Fruit fly (Drosophila melanogaster) whole organism, embryonic: ENCODE results near the gene CG42811.

Source experiments
- Awh ChIP-seq: fragments of 200-800 bp; sonication (Bioruptor generic); IDR thresholded peaks from 2 replicates; pipeline ENCODE4, ENCODE4 v1.3.6; 2022; ENCODE audit warnings: missing biosample characterization, missing genetic modification characterization
- Bdp1 ChIP-seq: fragments of 200-800 bp; sonication (Bioruptor generic); optimal IDR thresholded peaks from 3 replicates; lab custom pipeline; 2016; ENCODE audit warnings: missing biosample characterization, missing genetic modification characterization
- CG10321 ChIP-seq: fragments of 200-800 bp; sonication (Bioruptor generic); IDR thresholded peaks from 2 replicates; pipeline ENCODE4 v1.3.6; 2022; ENCODE audit warnings: missing biosample characterization, missing genetic modification characterization
- CG12769 ChIP-seq: fragments of 200-800 bp; sonication (Bioruptor generic); optimal IDR thresholded peaks from 2 replicates; lab custom pipeline; 2019; ENCODE audit warnings: missing biosample characterization, mild to moderate bottlenecking, missing genetic modification characterization, moderate library complexity
- CG14710 ChIP-seq: fragments of 200-800 bp; sonication (Bioruptor generic); optimal IDR thresholded peaks from 3 replicates; lab custom pipeline; 2019; ENCODE audit warnings: missing biosample characterization, mild to moderate bottlenecking, missing genetic modification characterization, moderate library complexity
- CG15269 ChIP-seq: fragments of 200-800 bp; sonication (Bioruptor generic); optimal IDR thresholded peaks from 2 replicates; lab custom pipeline; 2018; ENCODE audit warnings: missing biosample characterization, mild to moderate bottlenecking, missing genetic modification characterization, moderate library complexity
- CG15514 ChIP-seq: fragments of 200-800 bp; sonication (Bioruptor generic); optimal IDR thresholded peaks from 3 replicates; lab custom pipeline; 2017; ENCODE audit warnings: missing biosample characterization, missing genetic modification characterization, mild to moderate bottlenecking, moderate library complexity, missing genetic modification reagents
- CG18011 ChIP-seq: fragments of 200-800 bp; sonication (Bioruptor generic); optimal IDR thresholded peaks from 2 replicates; lab custom pipeline; 2017; ENCODE audit warnings: missing biosample characterization, missing genetic modification characterization, mild to moderate bottlenecking, moderate library complexity, missing genotype
- CG18599 ChIP-seq: fragments of 200-800 bp; sonication (Bioruptor generic); optimal IDR thresholded peaks from 3 replicates; lab custom pipeline; 2017; ENCODE audit warnings: missing biosample characterization, missing genetic modification characterization, mild to moderate bottlenecking, moderate library complexity, missing genetic modification reagents
- CG2116 ChIP-seq: fragments of 200-800 bp; sonication (Bioruptor generic); optimal IDR thresholded peaks from 3 replicates; lab custom pipeline; 2018; ENCODE audit warnings: missing biosample characterization, mild to moderate bottlenecking, missing genetic modification characterization
- CG42726 ChIP-seq: fragments of 200-800 bp; sonication (Bioruptor generic); IDR thresholded peaks from 2 replicates; pipeline ENCODE4 v1.3.6; 2022; ENCODE audit warnings: missing biosample characterization, missing genetic modification characterization; ENCODE audit not compliant: partially characterized antibody
- CG4328 ChIP-seq: fragments of 200-800 bp; sonication (Bioruptor generic); optimal IDR thresholded peaks from 3 replicates; lab custom pipeline; 2017; ENCODE audit warnings: missing biosample characterization, missing genetic modification reagents, missing genetic modification characterization
- CG4854 ChIP-seq: fragments of 200-800 bp; sonication (Bioruptor generic); optimal IDR thresholded peaks from 2 replicates; lab custom pipeline; 2016; ENCODE audit warnings: missing biosample characterization, missing genetic modification characterization, inconsistent platforms
- CG7556 ChIP-seq: fragments of 200-800 bp; sonication (Bioruptor generic); optimal IDR thresholded peaks from 2 replicates; lab custom pipeline; 2017; ENCODE audit warnings: missing biosample characterization, mild to moderate bottlenecking, missing genetic modification characterization
- CTCF ChIP-seq: fragments of 200-800 bp; sonication (Bioruptor generic); optimal IDR thresholded peaks from 2 replicates; lab custom pipeline; 2017; ENCODE audit warnings: missing biosample characterization, mild to moderate bottlenecking, missing genetic modification characterization, moderate library complexity
- Doc3 ChIP-seq: fragments of 200-800 bp; sonication (Bioruptor generic); IDR thresholded peaks from 3 replicates; pipeline ENCODE4 v1.3.6; 2022; ENCODE audit warnings: missing biosample characterization, missing genetic modification characterization; ENCODE audit not compliant: partially characterized antibody
- Gsc ChIP-seq: fragments of 200-800 bp; sonication (Bioruptor generic); IDR thresholded peaks from 2 replicates; pipeline ENCODE4 v1.3.6; 2022; ENCODE audit warnings: missing biosample characterization, missing genetic modification characterization
- HLHmδ ChIP-seq: fragments of 200-800 bp; sonication (Bioruptor generic); optimal IDR thresholded peaks from 2 replicates; lab custom pipeline; 2018; ENCODE audit warnings: missing biosample characterization, mild to moderate bottlenecking, missing genetic modification characterization, moderate library complexity
- Hr51 ChIP-seq, 2 experiments: fragments of 200-800 bp; sonication (Bioruptor generic); optimal IDR thresholded peaks; 2 replicates in 1 of 2; 3 replicates in 1 of 2; lab custom pipeline; 2016 to 2018; ENCODE audit warnings: missing biosample characterization in 2 of 2, missing genetic modification characterization in 2 of 2, mild to moderate bottlenecking in 1 of 2, moderate library complexity in 1 of 2
- Jarid2 ChIP-seq: fragments of 200-800 bp; sonication (Bioruptor generic); optimal IDR thresholded peaks from 3 replicates; lab custom pipeline; 2017; ENCODE audit warnings: mild to moderate bottlenecking, missing biosample characterization, missing genetic modification reagents, missing genetic modification characterization
- MBD-R2 ChIP-seq: fragments of 200-800 bp; sonication (Bioruptor generic); IDR thresholded peaks from 2 replicates; pipeline ENCODE4 v1.3.6; 2022; ENCODE audit warnings: missing biosample characterization, missing genetic modification characterization
- Max ChIP-seq: fragments of 200-800 bp; sonication (Bioruptor generic); optimal IDR thresholded peaks from 2 replicates; lab custom pipeline; 2016; ENCODE audit warnings: missing biosample characterization, mild to moderate bottlenecking, missing genetic modification characterization
- Sox100B ChIP-seq: fragments of 200-800 bp; sonication (Bioruptor generic); optimal IDR thresholded peaks from 3 replicates; lab custom pipeline; 2018; ENCODE audit warnings: missing biosample characterization, mild to moderate bottlenecking, missing genetic modification characterization
- Sox102F ChIP-seq: fragments of 200-800 bp; sonication (Bioruptor generic); optimal IDR thresholded peaks from 2 replicates; lab custom pipeline; 2018; ENCODE audit warnings: missing biosample characterization, mild to moderate bottlenecking, missing genetic modification characterization, moderate library complexity
- Sry-δ ChIP-seq: fragments of 200-800 bp; sonication (Bioruptor generic); optimal IDR thresholded peaks from 2 replicates; lab custom pipeline; 2016; ENCODE audit warnings: missing biosample characterization, missing genetic modification characterization
- az2 ChIP-seq: fragments of 200-800 bp; sonication (Bioruptor generic); optimal IDR thresholded peaks from 3 replicates; lab custom pipeline; 2016; ENCODE audit warnings: missing biosample characterization, missing genetic modification characterization
- bcd ChIP-seq: fragments of 200-800 bp; sonication (Bioruptor generic); optimal IDR thresholded peaks from 2 replicates; lab custom pipeline; 2017; ENCODE audit warnings: missing biosample characterization, mild to moderate bottlenecking, missing genetic modification characterization
- btn ChIP-seq: fragments of 200-800 bp; sonication (Bioruptor generic); optimal IDR thresholded peaks from 2 replicates; lab custom pipeline; 2016; ENCODE audit warnings: missing biosample characterization, missing genetic modification characterization
- cg ChIP-seq: fragments of 200-800 bp; sonication (Bioruptor generic); optimal IDR thresholded peaks from 3 replicates; lab custom pipeline; 2019; ENCODE audit warnings: missing biosample characterization, mild to moderate bottlenecking, missing genetic modification characterization, moderate library complexity
- chinmo ChIP-seq: fragments of 200-800 bp; sonication (Bioruptor generic); IDR thresholded peaks from 4 replicates; pipeline ENCODE4 v1.3.6; 2022; ENCODE audit warnings: missing biosample characterization, missing genetic modification characterization; ENCODE audit not compliant: partially characterized antibody
- da ChIP-seq: fragments of 200-800 bp; sonication (Bioruptor generic); optimal IDR thresholded peaks from 2 replicates; lab custom pipeline; 2016; ENCODE audit warnings: missing biosample characterization, missing genetic modification characterization
- en ChIP-seq: fragments of 200-800 bp; sonication (Bioruptor generic); optimal IDR thresholded peaks from 2 replicates; lab custom pipeline; 2016; ENCODE audit warnings: missing biosample characterization, missing genetic modification characterization
- ftz-f1 ChIP-seq: fragments of 200-800 bp; sonication (Bioruptor generic); optimal IDR thresholded peaks from 2 replicates; lab custom pipeline; 2016; ENCODE audit warnings: missing biosample characterization, missing genetic modification characterization
- gfzf ChIP-seq: fragments of 200-800 bp; sonication (Bioruptor generic); optimal IDR thresholded peaks from 2 replicates; lab custom pipeline; 2016; ENCODE audit warnings: missing biosample characterization, mild to moderate bottlenecking, missing genetic modification characterization, moderate library complexity
- hb ChIP-seq: fragments of 200-800 bp; sonication (Bioruptor generic); IDR thresholded peaks from 3 replicates; pipeline ENCODE4 v1.3.6; 2022; ENCODE audit warnings: missing biosample characterization, missing genetic modification characterization; ENCODE audit not compliant: partially characterized antibody
- her ChIP-seq: fragments of 200-800 bp; sonication (Bioruptor generic); optimal IDR thresholded peaks from 2 replicates; lab custom pipeline; 2016; ENCODE audit warnings: missing biosample characterization, missing genetic modification characterization
- kah ChIP-seq: fragments of 200-800 bp; sonication (Bioruptor generic); optimal IDR thresholded peaks from 2 replicates; lab custom pipeline; 2018; ENCODE audit warnings: missing biosample characterization, mild to moderate bottlenecking, missing genetic modification characterization
- phol ChIP-seq: fragments of 200-800 bp; sonication (Bioruptor generic); optimal IDR thresholded peaks from 3 replicates; lab custom pipeline; 2018; ENCODE audit warnings: missing biosample characterization, mild to moderate bottlenecking, missing genetic modification characterization, moderate library complexity
- prd ChIP-seq, 3 experiments: fragments of >200 bp in 2 of 3; fragments of 200-800 bp in 1 of 3; sonication (Bioruptor generic) in 1 of 3; optimal IDR thresholded peaks in 2 of 3; IDR thresholded peaks in 1 of 3; 2 replicates in 2 of 3; 3 replicates in 1 of 3; pipeline versions ENCODE4 v1.3.6 to Lab custom; 2017 to 2022; ENCODE audit warnings: missing biosample characterization in 1 of 3, missing genetic modification characterization in 1 of 3
- pum ChIP-seq: fragments of 200-800 bp; sonication (Bioruptor generic); optimal IDR thresholded peaks from 2 replicates; lab custom pipeline; 2016; ENCODE audit warnings: missing biosample characterization, missing genetic modification characterization
- run ChIP-seq: fragments of 200-800 bp; sonication (Bioruptor generic); optimal IDR thresholded peaks from 3 replicates; lab custom pipeline; 2018; ENCODE audit warnings: missing biosample characterization, mild to moderate bottlenecking, missing genetic modification characterization
- sisA ChIP-seq: fragments of 200-800 bp; sonication (Bioruptor generic); IDR thresholded peaks from 2 replicates; pipeline ENCODE4 v1.3.6; 2022; ENCODE audit warnings: missing biosample characterization, missing genetic modification characterization
- slp2 ChIP-seq: fragments of 200-800 bp; sonication (Bioruptor generic); optimal IDR thresholded peaks from 2 replicates; lab custom pipeline; 2016; ENCODE audit warnings: missing biosample characterization, missing genetic modification characterization
- sqz ChIP-seq: fragments of 200-800 bp; sonication (Bioruptor generic); optimal IDR thresholded peaks from 3 replicates; lab custom pipeline; 2018; ENCODE audit warnings: missing biosample characterization, mild to moderate bottlenecking, missing genetic modification characterization
- sr ChIP-seq: fragments of 200-800 bp; sonication (Bioruptor generic); IDR thresholded peaks from 3 replicates; pipeline ENCODE4 v1.3.6; 2022; ENCODE audit warnings: missing biosample characterization, missing genetic modification characterization
- ssp ChIP-seq: fragments of 200-800 bp; sonication (Bioruptor generic); IDR thresholded peaks from 2 replicates; pipeline ENCODE4 v1.3.6; 2022; ENCODE audit warnings: missing biosample characterization, missing genetic modification characterization
- sug ChIP-seq: fragments of 200-800 bp; optimal IDR thresholded peaks from 2 replicates; lab custom pipeline; 2019; ENCODE audit warnings: missing biosample characterization, mild to moderate bottlenecking, missing genetic modification characterization, moderate library complexity
- yki ChIP-seq: fragments of >200 bp; optimal IDR thresholded peaks from 3 replicates; lab custom pipeline; 2018
- zen ChIP-seq: fragments of 200-800 bp; sonication (Bioruptor generic); optimal IDR thresholded peaks from 3 replicates; lab custom pipeline; 2018; ENCODE audit warnings: missing biosample characterization, mild to moderate bottlenecking, missing genetic modification characterization, moderate library complexity
- zf30C ChIP-seq: fragments of 200-800 bp; sonication (Bioruptor generic); optimal IDR thresholded peaks from 3 replicates; lab custom pipeline; 2018; ENCODE audit warnings: missing biosample characterization, mild to moderate bottlenecking, missing genetic modification characterization

The CG42811 gene

dm6 chr3R:24320342-24320711 lies 46.7 kb downstream of the CG42811 start (continued):
- TF ChIP-seq CG18599 (GFP tag; lab: Kevin White, UChicago) (no peak), run (tag; lab: Kevin White, UChicago) (peak; percentile 11), Sox102F (no peak), hb (GFP tag; lab: Robert Waterston, UW) (peak; percentile 59; the same call in 1 of the 3 replicates), CG2116 (peak; percentile 67), HLHmδ (GFP tag; lab: Kevin White, UChicago) (peak; percentile 11), sr (GFP tag; lab: Robert Waterston, UW) (no peak), her (GFP tag; lab: Kevin White, UChicago) (peak; percentile 4), Doc3 (GFP tag; lab: Robert Waterston, UW) (peak; percentile 38; the same call in 1 of the 3 replicates), Max (GFP tag; lab: Kevin White, UChicago) (no peak), Awh (GFP tag; lab: Robert Waterston, UW) (no peak), da (GFP tag; lab: Kevin White, UChicago) (no peak), Sox100B (GFP tag; lab: Kevin White, UChicago) (no peak), chinmo (GFP tag; lab: Robert Waterston, UW) (peak; percentile 81; the same call in 3 of the 4 replicates), sisA (GFP tag; lab: Robert Waterston, UW) (no peak), gfzf (GFP tag; lab: Kevin White, UChicago) (peak; percentile 13), CTCF (GFP tag; lab: Kevin White, UChicago) (no peak), CG4328 (GFP tag; lab: Kevin White, UChicago) (no peak), ssp (GFP tag; lab: Robert Waterston, UW) (no peak), Hr51 (GFP tag; optimal IDR thresholded peaks at IDR 0.05; lab: Kevin White, UChicago) (no peak), CG14710 (tag; lab: Kevin White, UChicago) (peak; percentile 38), CG15514 (peak; percentile 49), Jarid2 (no peak), CG7556 (GFP tag; lab: Kevin White, UChicago) (no peak), prd (optimal IDR thresholded peaks at IDR 0.05; lab: Kevin White, UChicago) (no peak), prd (GFP tag; IDR thresholded peaks at IDR 0.05; lab: Robert Waterston, UW) (no peak; the same call in 2 of the 3 replicates), Sry-δ (GFP tag; lab: Kevin White, UChicago) (peak; percentile 71), phol (tag; lab: Kevin White, UChicago) (peak; percentile 98), MBD-R2 (peak; percentile 49), btn (GFP tag; lab: Kevin White, UChicago) (no peak), bcd (GFP tag; lab: Kevin White, UChicago) (no peak), az2 (GFP tag; lab: Kevin White, UChicago) (no peak), Gsc (GFP tag; lab: Robert Waterston, UW) (no peak), sug (no peak), zf30C (GFP tag; lab: Kevin White, UChicago) (no peak), kah (no peak), CG18011 (GFP tag; lab: Kevin White, UChicago) (no peak), ftz-f1 (GFP tag; lab: Kevin White, UChicago) (peak; percentile 96), pum (GFP tag; lab: Kevin White, UChicago) (no peak), yki (no peak), en (GFP tag; lab: Kevin White, UChicago) (no peak), Bdp1 (GFP tag; lab: Kevin White, UChicago) (no peak), sqz (GFP tag; lab: Kevin White, UChicago) (no peak), cg (GFP tag; lab: Kevin White, UChicago) (peak; percentile 97), slp2 (no peak), CG12769 (tag; lab: Kevin White, UChicago) (no peak), CG15269 (tag; lab: Kevin White, UChicago) (no peak), CG4854 (GFP tag; lab: Kevin White, UChicago) (no peak), zen (tag; lab: Kevin White, UChicago) (peak; percentile 2), CG42726 (GFP tag; lab: Robert Waterston, UW) (peak; percentile 39; the same call in 1 of the 2 replicates), CG10321 (GFP tag; lab: Robert Waterston, UW) (peak; percentile 97)
